Comparison of ENCODE assay signal across 2 worm cellular contexts in genomic region chrIII:8164771-8165170, ce11.
A peak's percentile ranks its signal among the peaks of the same experiment; 100 is the strongest.
TF ChIP-seq lines count a peak whose summit lies in the region.

No protein-coding gene starts in this region.

TF ChIP-seq in whole organism, L1 larva, 84 proteins besides CTCF, POLR2A, EP300 and RAD21:
- no peak for TF ChIP-seq sup-37 (GFP tag; optimal IDR thresholded peaks at IDR 0.05; lab: Kevin White, UChicago)
- no peak for TF ChIP-seq mdl-1 (tag; optimal IDR thresholded peaks at IDR 0.05; lab: Kevin White, UChicago)
- TF ChIP-seq alr-1 (tag; optimal IDR thresholded peaks at IDR 0.05; lab: Kevin White, UChicago; ENCODE audit: borderline replicate concordance), result peak; percentile 71
- no peak for TF ChIP-seq unc-30 (tag; optimal IDR thresholded peaks at IDR 0.05; lab: Kevin White, UChicago)
- no peak for TF ChIP-seq xbp-1 (tag; optimal IDR thresholded peaks at IDR 0.05; lab: Kevin White, UChicago)
- no peak for TF ChIP-seq efl-1 (optimal IDR thresholded peaks at IDR 0.05; lab: Kevin White, UChicago)
- TF ChIP-seq efl-1 (GFP tag; optimal IDR thresholded peaks at IDR 0.05 in 1 of 2; lab: Kevin White, UChicago), result peak in 1 of 2 experiments; percentile 41
- no peak for TF ChIP-seq fkh-4 (tag; optimal IDR thresholded peaks at IDR 0.05; lab: Kevin White, UChicago; ENCODE audit: borderline replicate concordance)
- no peak for TF ChIP-seq nhr-84 (tag; optimal IDR thresholded peaks at IDR 0.05; lab: Kevin White, UChicago)
- TF ChIP-seq ama-1 (optimal IDR thresholded peaks at IDR 0.05; lab: Kevin White, UChicago), result no peak
- no peak for TF ChIP-seq mep-1 (tag; optimal IDR thresholded peaks at IDR 0.05; lab: Kevin White, UChicago)
- TF ChIP-seq egl-13 (tag; optimal IDR thresholded peaks at IDR 0.05; lab: Kevin White, UChicago), result no peak
- TF ChIP-seq egl-27 (tag; optimal IDR thresholded peaks at IDR 0.05; lab: Kevin White, UChicago), result no peak
- TF ChIP-seq tbx-2 (tag; optimal IDR thresholded peaks at IDR 0.05; lab: Kevin White, UChicago), result no peak

TF ChIP-seq in whole organism, L4 larva, 104 proteins besides CTCF, POLR2A, EP300 and RAD21:
- TF ChIP-seq aha-1 (tag; lab: Kevin White, UChicago) (peak; percentile 97), zfp-2 (tag; optimal IDR thresholded peaks at IDR 0.05; lab: Kevin White, UChicago) (no peak)

Comparison
In these comparisons a context has a peak if more than half of its experiments do, and no peak if none do; other contexts are left out.
1. Of the 29 proteins assayed by ChIP-seq in both whole organism, L4 larva and whole organism, L1 larva: peak only in whole organism, L4 larva: aha-1; only in whole organism, L1 larva: none; in both: none; in neither: 28.